Fruit fly (Drosophila melanogaster): ENCODE data around the gene CG12084.

CG12084 gene

DNA sequence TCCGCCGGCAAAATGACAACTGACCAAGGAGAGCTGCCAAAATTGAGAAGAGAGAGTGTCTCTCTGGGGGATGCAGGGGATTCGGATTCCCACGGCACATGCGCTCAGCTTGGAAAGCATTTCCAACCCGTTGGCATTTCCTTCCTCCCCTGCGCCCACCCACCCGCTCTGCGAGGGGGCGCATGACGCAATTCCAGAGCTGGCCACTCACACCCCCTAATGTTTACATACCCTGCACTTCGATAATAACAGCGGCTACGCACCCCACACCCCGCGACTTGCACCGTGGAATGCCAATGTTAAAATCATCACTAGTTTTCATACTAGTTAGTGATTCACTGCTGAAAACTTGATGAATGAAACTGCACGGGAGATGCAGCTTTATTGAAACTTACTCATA, 6.9 kb downstream of the CG12084 start, which contains the start of gene stet:
Gene stet (minus strand): TSS at position 25 of the 400 bp plus-strand sequence.
- TF ChIP-seq tgo (GFP tag; IDR thresholded peaks at IDR 0.05) = 0 out of 3 replicates have a peak, but pooled peaks have one; percentile 13
- no peak for TF ChIP-seq CG7271 (tag; optimal IDR thresholded peaks at IDR 0.05)
- TF ChIP-seq E2f2 (GFP tag; IDR thresholded peaks at IDR 0.05) = 0 out of 2 replicates have a peak, but pooled peaks have one; percentile 6
- no peak for TF ChIP-seq dimm (GFP tag; IDR thresholded peaks at IDR 0.05)
- TF ChIP-seq btn (GFP tag; optimal IDR thresholded peaks at IDR 0.05) = no peak
- no peak for TF ChIP-seq Nf-YB (GFP tag; optimal IDR thresholded peaks at IDR 0.05)
- TF ChIP-seq Chrac-16 (GFP tag; optimal IDR thresholded peaks at IDR 0.05) = no peak
- TF ChIP-seq Asciz (GFP tag; optimal IDR thresholded peaks at IDR 0.05) = no peak
- no peak for TF ChIP-seq twi (tag; optimal IDR thresholded peaks at IDR 0.05)
- TF ChIP-seq sisA (GFP tag; IDR thresholded peaks at IDR 0.05) = no peak
- no peak for TF ChIP-seq so (GFP tag; IDR thresholded peaks at IDR 0.05)
- no peak for TF ChIP-seq jing (GFP tag; optimal IDR thresholded peaks at IDR 0.05)
- TF ChIP-seq Sry-β (GFP tag; optimal IDR thresholded peaks at IDR 0.05) = no peak
- TF ChIP-seq CG32772 (GFP tag; IDR thresholded peaks at IDR 0.05) = no peak
- TF ChIP-seq br (optimal IDR thresholded peaks at IDR 0.05) = no peak
- peak; percentile 35; the same call in 1 of the 2 replicates for TF ChIP-seq HLH3B (GFP tag; IDR thresholded peaks at IDR 0.05)
- no peak for TF ChIP-seq CG8388 (GFP tag; optimal IDR thresholded peaks at IDR 0.05)
- TF ChIP-seq CG15479 (GFP tag; optimal IDR thresholded peaks at IDR 0.05) = no peak
- TF ChIP-seq CG3995 (GFP tag; optimal IDR thresholded peaks at IDR 0.05) = no peak
- TF ChIP-seq fru (optimal IDR thresholded peaks at IDR 0.05) = no peak
- 0 out of 2 replicates have a peak, but pooled peaks have one; percentile 22 for TF ChIP-seq CG32532 (GFP tag; IDR thresholded peaks at IDR 0.05)
- no peak for TF ChIP-seq nau (GFP tag; optimal IDR thresholded peaks at IDR 0.05)
- TF ChIP-seq ap (GFP tag; IDR thresholded peaks at IDR 0.05) = no peak
- no peak for TF ChIP-seq exex (tag; optimal IDR thresholded peaks at IDR 0.05)
- TF ChIP-seq Optix (GFP tag; IDR thresholded peaks at IDR 0.05) = 0 out of 3 replicates have a peak, but pooled peaks have one; percentile 35
- TF ChIP-seq CG15514 (GFP tag; optimal IDR thresholded peaks at IDR 0.05) = peak; percentile 33
- no peak for TF ChIP-seq CG3065 (GFP tag; optimal IDR thresholded peaks at IDR 0.05)
- TF ChIP-seq CG7963 (GFP tag; IDR thresholded peaks at IDR 0.05; ENCODE audit: partially characterized antibody) = no peak
- TF ChIP-seq CG42726 (GFP tag; IDR thresholded peaks at IDR 0.05; ENCODE audit: partially characterized antibody) = peak; percentile 24; the same call in 1 of the 2 replicates
- no peak for TF ChIP-seq CG10431 (GFP tag; optimal IDR thresholded peaks at IDR 0.05)
- TF ChIP-seq Antp (GFP tag; optimal IDR thresholded peaks at IDR 0.05) = no peak
- peak; percentile 44 for TF ChIP-seq D19B (GFP tag; optimal IDR thresholded peaks at IDR 0.05)
- no peak for TF ChIP-seq dati (GFP tag; IDR thresholded peaks at IDR 0.05)
- no peak for TF ChIP-seq CTCF (GFP tag; optimal IDR thresholded peaks at IDR 0.05)
- no peak for TF ChIP-seq gro (GFP tag; optimal IDR thresholded peaks at IDR 0.05)
- TF ChIP-seq nerfin-1 (tag; optimal IDR thresholded peaks at IDR 0.05) = peak; percentile 94
- TF ChIP-seq pum (GFP tag; optimal IDR thresholded peaks at IDR 0.05) = no peak
- no peak for TF ChIP-seq CG1602 (GFP tag; optimal IDR thresholded peaks at IDR 0.05)
- TF ChIP-seq CG3838 (GFP tag; optimal IDR thresholded peaks at IDR 0.05) = no peak
- TF ChIP-seq Rfx (GFP tag; IDR thresholded peaks at IDR 0.05) = peak; percentile 21; the same call in 1 of the 2 replicates
- no peak for TF ChIP-seq CG18011 (GFP tag; optimal IDR thresholded peaks at IDR 0.05)
- no peak for TF ChIP-seq cg (GFP tag; optimal IDR thresholded peaks at IDR 0.05)
- no peak for TF ChIP-seq dmrt11E (tag; optimal IDR thresholded peaks at IDR 0.05)
- no peak for TF ChIP-seq NfI (GFP tag; optimal IDR thresholded peaks at IDR 0.05)
- no peak for TF ChIP-seq CG8290 (GFP tag; optimal IDR thresholded peaks at IDR 0.05)
- TF ChIP-seq CG8290 (tag; optimal IDR thresholded peaks at IDR 0.05) = no peak
- TF ChIP-seq nmo (GFP tag; optimal IDR thresholded peaks at IDR 0.05) = no peak
- no peak for TF ChIP-seq CG10321 (GFP tag; IDR thresholded peaks at IDR 0.05)
- TF ChIP-seq CG4360 (GFP tag; IDR thresholded peaks at IDR 0.05) = no peak
- no peak for TF ChIP-seq Fer2 (tag; optimal IDR thresholded peaks at IDR 0.05)
- no peak for TF ChIP-seq wek (GFP tag; optimal IDR thresholded peaks at IDR 0.05)
- TF ChIP-seq Nf-YC (tag; optimal IDR thresholded peaks at IDR 0.05) = no peak
- TF ChIP-seq slp2 (GFP tag; optimal IDR thresholded peaks at IDR 0.05) = no peak
